Worm (Caenorhabditis elegans): ENCODE measurements around the gene srh-187.

ce11 chrV:7341942-7342341 lies 2.2 kb upstream of the srh-187 start, which contains the start of the genes nhr-263 and nhr-148:
- TF ChIP-seq him-1 (tag; optimal IDR thresholded peaks at IDR 0.05) (no peak), dao-5 (tag; optimal IDR thresholded peaks at IDR 0.05) (no peak), W03F9.2 (tag; optimal IDR thresholded peaks at IDR 0.05) (no peak)
